Fruit fly (Drosophila melanogaster) whole organism, embryonic: ENCODE results near the gene CG34327.

Experiments used
- Atf-2 ChIP-seq: fragments of 200-800 bp; sonication (Bioruptor generic); optimal IDR thresholded peaks from 2 replicates; lab custom pipeline; 2016; ENCODE audit warnings: missing biosample characterization, missing genetic modification characterization
- Ravus ChIP-seq: fragments of 200-800 bp; sonication (Bioruptor generic); IDR thresholded peaks from 2 replicates; pipeline ENCODE4 v1.3.6; 2022; ENCODE audit warnings: missing biosample characterization, missing genetic modification characterization

- no peak for TF ChIP-seq Atf-2 (GFP tag; lab: Kevin White, UChicago)
- no peak for TF ChIP-seq Ravus
These were observed 49.5 kb downstream of the CG34327 start for dm6 chrX:17174115-17174514.
